Fruit fly (Drosophila melanogaster) whole organism, embryonic: ENCODE results near the gene Cyp4ac2.
A peak's percentile ranks its signal among the peaks of the same experiment; 100 is the strongest.

Source experiments
- Abd-B ChIP-seq: fragments of 200-800 bp; sonication (Bioruptor generic); optimal IDR thresholded peaks from 2 replicates; lab custom pipeline; 2018; ENCODE audit warnings: missing biosample characterization, mild to moderate bottlenecking, missing genetic modification characterization, moderate library complexity
- Bdp1 ChIP-seq: fragments of 200-800 bp; sonication (Bioruptor generic); optimal IDR thresholded peaks from 3 replicates; lab custom pipeline; 2016; ENCODE audit warnings: missing biosample characterization, missing genetic modification characterization
- C15 ChIP-seq: fragments of 200-800 bp; sonication (Bioruptor generic); IDR thresholded peaks from 3 replicates; pipeline ENCODE4 v1.3.6; 2022; ENCODE audit warnings: missing biosample characterization, missing genetic modification characterization
- CG10654 ChIP-seq: fragments of 200-800 bp; sonication (Bioruptor generic); optimal IDR thresholded peaks from 2 replicates; lab custom pipeline; 2016; ENCODE audit warnings: missing biosample characterization, missing genetic modification characterization
- CG11247 ChIP-seq: fragments of 200-800 bp; sonication (Bioruptor generic); IDR thresholded peaks from 2 replicates; pipeline ENCODE4 v1.3.6; 2022; ENCODE audit warnings: missing biosample characterization, missing genetic modification characterization
- CG11398 ChIP-seq: fragments of 200-800 bp; sonication (Bioruptor generic); optimal IDR thresholded peaks from 2 replicates; lab custom pipeline; 2016; ENCODE audit warnings: missing biosample characterization, missing genetic modification characterization
- CG12659 ChIP-seq: fragments of 200-800 bp; sonication (Bioruptor generic); optimal IDR thresholded peaks from 3 replicates; lab custom pipeline; 2017; ENCODE audit warnings: mild to moderate bottlenecking, missing biosample characterization, missing genetic modification reagents, missing genetic modification characterization
- CG13624 ChIP-seq: fragments of 200-800 bp; sonication (Bioruptor generic); optimal IDR thresholded peaks from 2 replicates; lab custom pipeline; 2016; ENCODE audit warnings: missing biosample characterization, missing genetic modification characterization
- CG14014 ChIP-seq: fragments of 200-800 bp; sonication (Bioruptor generic); IDR thresholded peaks from 2 replicates; pipeline ENCODE4 v1.3.6; 2022; ENCODE audit warnings: missing biosample characterization, missing genetic modification characterization
- CG14860 ChIP-seq: fragments of 200-800 bp; sonication (Bioruptor generic); IDR thresholded peaks from 3 replicates; pipeline ENCODE4 v1.3.6; 2022; ENCODE audit warnings: missing biosample characterization, missing genetic modification characterization; ENCODE audit not compliant: partially characterized antibody
- CG15696 ChIP-seq: fragments of 200-800 bp; sonication (Bioruptor generic); optimal IDR thresholded peaks from 2 replicates; lab custom pipeline; 2019; ENCODE audit warnings: missing biosample characterization, mild to moderate bottlenecking, missing genetic modification characterization, moderate library complexity
- CG1602 ChIP-seq: fragments of 200-800 bp; sonication (Bioruptor generic); optimal IDR thresholded peaks from 3 replicates; lab custom pipeline; 2016; ENCODE audit warnings: missing biosample characterization, missing genetic modification characterization
- CG17385 ChIP-seq: fragments of 200-800 bp; sonication (Bioruptor generic); optimal IDR thresholded peaks from 3 replicates; lab custom pipeline; 2018; ENCODE audit warnings: missing biosample characterization, mild to moderate bottlenecking, missing genetic modification characterization
- CG17829 ChIP-seq: fragments of 200-800 bp; optimal IDR thresholded peaks from 2 replicates; lab custom pipeline; 2019; ENCODE audit warnings: missing biosample characterization, mild to moderate bottlenecking, missing genetic modification characterization, moderate library complexity
- CG2116 ChIP-seq: fragments of 200-800 bp; sonication (Bioruptor generic); optimal IDR thresholded peaks from 3 replicates; lab custom pipeline; 2018; ENCODE audit warnings: missing biosample characterization, mild to moderate bottlenecking, missing genetic modification characterization
- CG30020 ChIP-seq: fragments of 200-800 bp; optimal IDR thresholded peaks from 2 replicates; lab custom pipeline; 2019; ENCODE audit warnings: missing biosample characterization, mild to moderate bottlenecking, missing genetic modification characterization, moderate library complexity
- CG32532 ChIP-seq: fragments of 200-800 bp; sonication (Bioruptor generic); IDR thresholded peaks from 2 replicates; pipeline ENCODE4 v1.3.6; 2022; ENCODE audit warnings: missing biosample characterization, missing genetic modification characterization
- CG5180 ChIP-seq: fragments of 200-800 bp; sonication (Bioruptor generic); optimal IDR thresholded peaks from 3 replicates; lab custom pipeline; 2017; ENCODE audit warnings: missing biosample characterization, missing genetic modification characterization, mild to moderate bottlenecking, moderate library complexity, missing genetic modification reagents
- CG6854 ChIP-seq: fragments of 200-800 bp; sonication (Bioruptor generic); optimal IDR thresholded peaks from 3 replicates; lab custom pipeline; 2017; ENCODE audit warnings: missing biosample characterization, mild to moderate bottlenecking, missing genetic modification characterization
- CG9215 ChIP-seq: fragments of 200-800 bp; sonication (Bioruptor generic); IDR thresholded peaks from 2 replicates; pipeline ENCODE4 v1.3.6; 2022; ENCODE audit warnings: missing biosample characterization, missing genetic modification characterization
- CG9437 ChIP-seq: fragments of 200-800 bp; sonication (Bioruptor generic); optimal IDR thresholded peaks from 2 replicates; lab custom pipeline; 2018; ENCODE audit warnings: missing biosample characterization, mild to moderate bottlenecking, missing genetic modification characterization
- CTCF ChIP-seq: fragments of 200-800 bp; sonication (Bioruptor generic); optimal IDR thresholded peaks from 2 replicates; lab custom pipeline; 2017; ENCODE audit warnings: missing biosample characterization, mild to moderate bottlenecking, missing genetic modification characterization, moderate library complexity
- Doc3 ChIP-seq: fragments of 200-800 bp; sonication (Bioruptor generic); IDR thresholded peaks from 3 replicates; pipeline ENCODE4 v1.3.6; 2022; ENCODE audit warnings: missing biosample characterization, missing genetic modification characterization; ENCODE audit not compliant: partially characterized antibody
- HLH3B ChIP-seq: fragments of 200-800 bp; sonication (Bioruptor generic); IDR thresholded peaks from 2 replicates; pipeline ENCODE4 v1.3.6; 2022; ENCODE audit warnings: missing biosample characterization, missing genetic modification characterization
- HmgZ ChIP-seq: fragments of 200-800 bp; sonication (Bioruptor generic); optimal IDR thresholded peaks from 2 replicates; lab custom pipeline; 2018; ENCODE audit warnings: missing biosample characterization, mild to moderate bottlenecking, missing genetic modification characterization
- MBD-R2 ChIP-seq: fragments of 200-800 bp; sonication (Bioruptor generic); IDR thresholded peaks from 2 replicates; pipeline ENCODE4 v1.3.6; 2022; ENCODE audit warnings: missing biosample characterization, missing genetic modification characterization
- Max ChIP-seq: fragments of 200-800 bp; sonication (Bioruptor generic); optimal IDR thresholded peaks from 2 replicates; lab custom pipeline; 2016; ENCODE audit warnings: missing biosample characterization, mild to moderate bottlenecking, missing genetic modification characterization
- Nf-YC ChIP-seq: fragments of 200-800 bp; optimal IDR thresholded peaks from 3 replicates; lab custom pipeline; 2019; ENCODE audit warnings: missing biosample characterization, mild to moderate bottlenecking, missing genetic modification characterization, moderate library complexity
- Rfx ChIP-seq: fragments of 200-800 bp; sonication (Bioruptor generic); IDR thresholded peaks from 2 replicates; pipeline ENCODE4 v1.3.6; 2022; ENCODE audit warnings: missing biosample characterization, missing genetic modification characterization
- Sox102F ChIP-seq: fragments of 200-800 bp; sonication (Bioruptor generic); optimal IDR thresholded peaks from 2 replicates; lab custom pipeline; 2018; ENCODE audit warnings: missing biosample characterization, mild to moderate bottlenecking, missing genetic modification characterization, moderate library complexity
- Sry-β ChIP-seq: fragments of 200-800 bp; sonication (Bioruptor generic); optimal IDR thresholded peaks from 2 replicates; lab custom pipeline; 2018; ENCODE audit warnings: missing biosample characterization, mild to moderate bottlenecking, missing genetic modification characterization, moderate library complexity
- bbx ChIP-seq: fragments of 200-800 bp; sonication (Bioruptor generic); IDR thresholded peaks from 2 replicates; pipeline ENCODE4 v1.3.6; 2022; ENCODE audit warnings: missing biosample characterization, missing genetic modification characterization; ENCODE audit not compliant: partially characterized antibody
- bowl ChIP-seq: fragments of 200-800 bp; sonication (Bioruptor generic); IDR thresholded peaks from 2 replicates; pipeline ENCODE4 v1.3.6; 2022; ENCODE audit warnings: missing biosample characterization, missing genetic modification characterization
- btn ChIP-seq: fragments of 200-800 bp; sonication (Bioruptor generic); optimal IDR thresholded peaks from 2 replicates; lab custom pipeline; 2016; ENCODE audit warnings: missing biosample characterization, missing genetic modification characterization
- chm ChIP-seq: fragments of 200-800 bp; sonication (Bioruptor generic); IDR thresholded peaks from 2 replicates; pipeline ENCODE4 v1.3.6; 2022; ENCODE audit warnings: missing biosample characterization, missing genetic modification characterization
- dati ChIP-seq: fragments of 200-800 bp; sonication (Bioruptor generic); IDR thresholded peaks from 2 replicates; pipeline ENCODE4 v1.3.6; 2022; ENCODE audit warnings: missing biosample characterization, missing genetic modification characterization
- dm ChIP-seq: fragments of 200-800 bp; sonication (Bioruptor generic); optimal IDR thresholded peaks from 3 replicates; lab custom pipeline; 2016; ENCODE audit warnings: missing biosample characterization, missing genetic modification characterization
- gem ChIP-seq: fragments of 200-800 bp; sonication (Bioruptor generic); optimal IDR thresholded peaks from 2 replicates; lab custom pipeline; 2019; ENCODE audit warnings: missing biosample characterization, mild to moderate bottlenecking, missing genetic modification characterization, moderate library complexity
- gfzf ChIP-seq: fragments of 200-800 bp; sonication (Bioruptor generic); optimal IDR thresholded peaks from 2 replicates; lab custom pipeline; 2016; ENCODE audit warnings: missing biosample characterization, mild to moderate bottlenecking, missing genetic modification characterization, moderate library complexity
- grau ChIP-seq: fragments of 200-800 bp; optimal IDR thresholded peaks from 3 replicates; lab custom pipeline; 2019; ENCODE audit warnings: missing biosample characterization, mild to moderate bottlenecking, missing genetic modification characterization, moderate library complexity
- nau ChIP-seq: fragments of 200-800 bp; sonication (Bioruptor generic); optimal IDR thresholded peaks from 3 replicates; lab custom pipeline; 2017; ENCODE audit warnings: missing biosample characterization, mild to moderate bottlenecking, missing genetic modification characterization, missing genetic modification reagents
- ro ChIP-seq: fragments of 200-800 bp; sonication (Bioruptor generic); IDR thresholded peaks from 2 replicates; pipeline ENCODE4 v1.3.6; 2022; ENCODE audit warnings: missing biosample characterization, missing genetic modification characterization
- seq ChIP-seq: fragments of 200-800 bp; sonication (Bioruptor generic); IDR thresholded peaks from 2 replicates; pipeline ENCODE4 v1.3.6; 2022; ENCODE audit warnings: missing biosample characterization, missing genetic modification characterization
- slbo ChIP-seq: fragments of 200-800 bp; sonication (Bioruptor generic); IDR thresholded peaks from 2 replicates; pipeline ENCODE4 v1.3.6; 2022; ENCODE audit warnings: missing biosample characterization, missing genetic modification characterization
- slou ChIP-seq: fragments of 200-800 bp; sonication (Bioruptor generic); optimal IDR thresholded peaks from 3 replicates; lab custom pipeline; 2016; ENCODE audit warnings: missing biosample characterization, missing genetic modification characterization
- ssp ChIP-seq: fragments of 200-800 bp; sonication (Bioruptor generic); IDR thresholded peaks from 2 replicates; pipeline ENCODE4 v1.3.6; 2022; ENCODE audit warnings: missing biosample characterization, missing genetic modification characterization
- twi ChIP-seq: fragments of 200-800 bp; optimal IDR thresholded peaks from 2 replicates; lab custom pipeline; 2019; ENCODE audit warnings: missing biosample characterization, mild to moderate bottlenecking, missing genetic modification characterization, moderate library complexity
- unc-4 ChIP-seq: fragments of 200-800 bp; sonication (Bioruptor generic); IDR thresholded peaks from 2 replicates; pipeline ENCODE4 v1.3.6; 2022; ENCODE audit warnings: missing biosample characterization, missing genetic modification characterization; ENCODE audit not compliant: partially characterized antibody
- vfl ChIP-seq: fragments of 200-800 bp; sonication (Bioruptor generic); optimal IDR thresholded peaks from 2 replicates; lab custom pipeline; 2016; ENCODE audit warnings: missing biosample characterization, missing genetic modification characterization
- z ChIP-seq: fragments of 200-800 bp; sonication (Bioruptor generic); IDR thresholded peaks from 3 replicates; pipeline ENCODE4 v1.3.6; 2022; ENCODE audit warnings: missing biosample characterization, missing genetic modification characterization

Gene Cyp4ac2

dm6 chr2L:5278309-5279130 lies 12.3 kb downstream of the Cyp4ac2 start, which contains the start of the genes Nin and Bub1 (continued):
- TF ChIP-seq C15 (GFP tag; lab: Robert Waterston, UW) (no peak), CG17829 (tag; lab: Kevin White, UChicago) (peak; percentile 34), bbx (peak; percentile 88), twi (tag; lab: Kevin White, UChicago) (no peak), CG15696 (tag; lab: Kevin White, UChicago) (no peak), Bdp1 (GFP tag; lab: Kevin White, UChicago) (no peak), CG12659 (GFP tag; lab: Kevin White, UChicago) (peak; percentile 42), Nf-YC (tag; lab: Kevin White, UChicago) (no peak), gem (no peak), slou (peak; percentile 8), HmgZ (no peak), MBD-R2 (GFP tag; lab: Robert Waterston, UW) (peak; percentile 49), CG6854 (GFP tag; lab: Kevin White, UChicago) (no peak), CG17385 (GFP tag; lab: Kevin White, UChicago) (no peak), CG1602 (no peak), CG2116 (GFP tag; lab: Kevin White, UChicago) (peak; percentile 55), Sry-β (peak; percentile 43), CG14860 (peak; percentile 77), dm (peak; percentile 21), seq (no peak), Doc3 (GFP tag; lab: Robert Waterston, UW) (peak; percentile 65), CG11398 (GFP tag; lab: Kevin White, UChicago) (no peak), CG13624 (GFP tag; lab: Kevin White, UChicago) (peak; percentile 16), slbo (GFP tag; lab: Robert Waterston, UW) (peak; percentile 81), nau (no peak), dati (GFP tag; lab: Robert Waterston, UW) (no peak), CG30020 (tag; lab: Kevin White, UChicago) (peak; percentile 46), CG5180 (GFP tag; lab: Kevin White, UChicago) (no peak), btn (GFP tag; lab: Kevin White, UChicago) (no peak), z (no peak), bowl (no peak), ssp (GFP tag; lab: Robert Waterston, UW) (no peak), CG32532 (peak; percentile 65), Abd-B (GFP tag; lab: Kevin White, UChicago) (peak; percentile 44), HLH3B (GFP tag; lab: Robert Waterston, UW) (no peak), grau (tag; lab: Kevin White, UChicago) (peak; percentile 25), Max (GFP tag; lab: Kevin White, UChicago) (no peak), CG14014 (GFP tag; lab: Robert Waterston, UW) (peak; percentile 41; the same call in 1 of the 2 replicates), CG11247 (peak; percentile 48; the same call in 1 of the 2 replicates), CTCF (peak; percentile 92), CG9215 (peak; percentile 45), chm (GFP tag; lab: Robert Waterston, UW) (no peak), Sox102F (no peak), Rfx (peak; percentile 75), CG9437 (GFP tag; lab: Kevin White, UChicago) (peak; percentile 4), gfzf (GFP tag; lab: Kevin White, UChicago) (no peak), CG10654 (GFP tag; lab: Kevin White, UChicago) (no peak), unc-4 (GFP tag; lab: Robert Waterston, UW) (peak; percentile 74), vfl (no peak), ro (GFP tag; lab: Robert Waterston, UW) (no peak)
